Fruit fly (Drosophila melanogaster) S2 (cell line): ENCODE data around the gene CG14567.

Source experiments
- CG8478 ChIP-seq: fragments of >200 bp; optimal IDR thresholded peaks from 2 replicates; lab custom pipeline; 2018
- CTCF ChIP-seq, 2 experiments: fragments of >200 bp; optimal IDR thresholded peaks; 2 replicates each; lab custom pipeline; 2018

DNA sequence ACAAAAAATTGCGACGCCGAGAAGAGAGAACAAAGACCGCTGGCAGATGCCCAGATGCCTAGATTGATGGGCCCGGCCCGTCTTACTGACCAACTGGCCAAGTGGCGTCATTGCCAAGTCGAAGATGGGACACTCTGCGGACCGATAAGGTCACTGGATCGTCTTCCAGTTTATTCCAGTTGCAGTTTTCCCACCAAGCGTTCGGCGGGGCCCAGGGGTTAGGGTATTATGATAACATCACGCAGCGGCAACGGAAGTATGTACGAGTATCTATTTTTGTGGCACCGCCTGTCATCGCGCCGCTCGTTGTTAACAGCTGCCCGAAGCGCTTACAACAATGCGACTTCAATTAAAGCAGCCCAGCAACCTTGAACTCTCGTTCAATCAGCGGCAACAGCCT, 38.2 kb downstream of the CG14567 start:
- TF ChIP-seq CTCF (optimal IDR thresholded peaks at IDR 0.05; lab: Kevin White, UChicago) (no peak), CG8478 (no peak)
